Fruit fly (Drosophila melanogaster) whole organism, embryonic: Measurements from ENCODE around the gene CG46458.
A peak's percentile ranks its signal among the peaks of the same experiment; 100 is the strongest.

Source experiments
- Blimp-1 ChIP-seq: fragments of 200-800 bp; sonication (Bioruptor generic); optimal IDR thresholded peaks from 3 replicates; lab custom pipeline; 2018; ENCODE audit warnings: missing biosample characterization, missing genetic modification characterization, mild to moderate bottlenecking, moderate library complexity, missing genetic modification reagents
- C15 ChIP-seq: fragments of 200-800 bp; sonication (Bioruptor generic); IDR thresholded peaks from 3 replicates; pipeline ENCODE4 v1.3.6; 2022; ENCODE audit warnings: missing biosample characterization, missing genetic modification characterization
- CG17328 ChIP-seq: fragments of 200-800 bp; sonication (Bioruptor generic); IDR thresholded peaks from 2 replicates; pipeline ENCODE4 v1.3.6; 2022; ENCODE audit warnings: missing biosample characterization, missing genetic modification characterization
- CG17359 ChIP-seq: fragments of 200-800 bp; sonication (Bioruptor generic); optimal IDR thresholded peaks from 3 replicates; lab custom pipeline; 2018; ENCODE audit warnings: missing biosample characterization, mild to moderate bottlenecking, missing genetic modification characterization, moderate library complexity
- CG1832 ChIP-seq: fragments of 200-800 bp; sonication (Bioruptor generic); optimal IDR thresholded peaks from 2 replicates; lab custom pipeline; 2017; ENCODE audit warnings: missing biosample characterization, mild to moderate bottlenecking, missing genetic modification characterization, inconsistent platforms
- CG18764 ChIP-seq: fragments of 200-800 bp; sonication (Bioruptor generic); optimal IDR thresholded peaks from 3 replicates; lab custom pipeline; 2016; ENCODE audit warnings: missing biosample characterization, missing genetic modification characterization
- CG3065 ChIP-seq: fragments of 200-800 bp; sonication (Bioruptor generic); optimal IDR thresholded peaks from 2 replicates; lab custom pipeline; 2016; ENCODE audit warnings: missing biosample characterization, missing genetic modification characterization
- CG34224 ChIP-seq: fragments of 200-800 bp; sonication (Bioruptor generic); IDR thresholded peaks from 3 replicates; pipeline ENCODE4 v1.3.6; 2022; ENCODE audit warnings: missing biosample characterization, missing genetic modification characterization; ENCODE audit not compliant: partially characterized antibody
- CG3726 ChIP-seq: fragments of 200-800 bp; sonication (Bioruptor generic); IDR thresholded peaks from 3 replicates; pipeline ENCODE4, ENCODE4 v1.3.6; 2022; ENCODE audit warnings: missing biosample characterization, missing genetic modification characterization
- CG4404 ChIP-seq: fragments of 200-800 bp; sonication (Bioruptor generic); IDR thresholded peaks from 2 replicates; pipeline ENCODE4 v1.3.6; 2022; ENCODE audit warnings: missing biosample characterization, missing genetic modification characterization
- CG5245 ChIP-seq: fragments of 200-800 bp; sonication (Bioruptor generic); optimal IDR thresholded peaks from 3 replicates; lab custom pipeline; 2016; ENCODE audit warnings: missing biosample characterization, missing genetic modification characterization
- CG7786 ChIP-seq: fragments of 200-800 bp; sonication (Bioruptor generic); optimal IDR thresholded peaks from 2 replicates; lab custom pipeline; 2016; ENCODE audit warnings: missing biosample characterization, missing genetic modification characterization
- CG8765 ChIP-seq: fragments of 200-800 bp; sonication (Bioruptor generic); IDR thresholded peaks from 2 replicates; pipeline ENCODE4 v1.3.6; 2022; ENCODE audit warnings: missing biosample characterization, missing genetic modification characterization
- Camta ChIP-seq: fragments of 200-800 bp; sonication (Bioruptor generic); optimal IDR thresholded peaks from 2 replicates; lab custom pipeline; 2016; ENCODE audit warnings: missing biosample characterization, missing genetic modification characterization
- CrebB ChIP-seq: fragments of 200-800 bp; sonication (Bioruptor generic); optimal IDR thresholded peaks from 3 replicates; lab custom pipeline; 2018; ENCODE audit warnings: missing biosample characterization, mild to moderate bottlenecking, missing genetic modification characterization
- Hey ChIP-seq: fragments of 200-800 bp; sonication (Bioruptor generic); optimal IDR thresholded peaks from 3 replicates; lab custom pipeline; 2018; ENCODE audit warnings: missing biosample characterization, mild to moderate bottlenecking, missing genetic modification characterization
- Jarid2 ChIP-seq: fragments of 200-800 bp; sonication (Bioruptor generic); optimal IDR thresholded peaks from 3 replicates; lab custom pipeline; 2017; ENCODE audit warnings: mild to moderate bottlenecking, missing biosample characterization, missing genetic modification reagents, missing genetic modification characterization
- Mes4 ChIP-seq: fragments of 200-800 bp; sonication (Bioruptor generic); optimal IDR thresholded peaks from 2 replicates; lab custom pipeline; 2016; ENCODE audit warnings: missing biosample characterization, missing genetic modification characterization
- Nf-YB ChIP-seq: fragments of 200-800 bp; sonication (Bioruptor generic); optimal IDR thresholded peaks from 3 replicates; lab custom pipeline; 2019; ENCODE audit warnings: missing biosample characterization, mild to moderate bottlenecking, missing genetic modification characterization, moderate library complexity
- Nf-YC ChIP-seq: fragments of 200-800 bp; optimal IDR thresholded peaks from 3 replicates; lab custom pipeline; 2019; ENCODE audit warnings: missing biosample characterization, mild to moderate bottlenecking, missing genetic modification characterization, moderate library complexity
- Pdp1 ChIP-seq, 2 experiments: fragments of 200-800 bp; sonication (Bioruptor generic); optimal IDR thresholded peaks; 3 replicates each; lab custom pipeline; 2016; ENCODE audit warnings: missing biosample characterization in 2 of 2, missing genetic modification characterization in 2 of 2, mild to moderate bottlenecking in 1 of 2, moderate library complexity in 1 of 2
- Trl ChIP-seq, 3 experiments: fragments of >200 bp in 2 of 3; fragments of 200-800 bp in 1 of 3; sonication (Bioruptor generic) in 1 of 3; optimal IDR thresholded peaks; 2 replicates in 1 of 3; 3 replicates in 2 of 3; lab custom pipeline; 2016 to 2017; ENCODE audit warnings: missing biosample characterization in 1 of 3, missing genetic modification characterization in 1 of 3
- abd-A ChIP-seq: fragments of 200-800 bp; sonication (Bioruptor generic); optimal IDR thresholded peaks from 3 replicates; lab custom pipeline; 2019; ENCODE audit warnings: missing biosample characterization, mild to moderate bottlenecking, missing genetic modification characterization, moderate library complexity
- ac ChIP-seq: fragments of 200-800 bp; sonication (Bioruptor generic); optimal IDR thresholded peaks from 3 replicates; lab custom pipeline; 2017; ENCODE audit warnings: missing biosample characterization, mild to moderate bottlenecking, missing genetic modification characterization
- btn ChIP-seq: fragments of 200-800 bp; sonication (Bioruptor generic); optimal IDR thresholded peaks from 2 replicates; lab custom pipeline; 2016; ENCODE audit warnings: missing biosample characterization, missing genetic modification characterization
- cg ChIP-seq: fragments of 200-800 bp; sonication (Bioruptor generic); optimal IDR thresholded peaks from 3 replicates; lab custom pipeline; 2019; ENCODE audit warnings: missing biosample characterization, mild to moderate bottlenecking, missing genetic modification characterization, moderate library complexity
- eve ChIP-seq, 2 experiments: fragments of >200 bp; optimal IDR thresholded peaks; 2 replicates each; lab custom pipeline; 2017; ENCODE audit warnings: missing biosample characterization in 2 of 2, missing genetic modification characterization in 2 of 2
- ewg ChIP-seq: fragments of 200-800 bp; sonication (Bioruptor generic); optimal IDR thresholded peaks from 3 replicates; lab custom pipeline; 2017; ENCODE audit warnings: mild to moderate bottlenecking, missing biosample characterization, missing genetic modification reagents, missing genetic modification characterization
- grn ChIP-seq: fragments of 200-800 bp; sonication (Bioruptor generic); optimal IDR thresholded peaks from 3 replicates; lab custom pipeline; 2017; ENCODE audit warnings: missing biosample characterization, missing genetic modification characterization
- gsb-n ChIP-seq: fragments of 200-800 bp; sonication (Bioruptor generic); optimal IDR thresholded peaks from 3 replicates; lab custom pipeline; 2018; ENCODE audit warnings: missing biosample characterization, mild to moderate bottlenecking, missing genetic modification characterization
- inv ChIP-seq: fragments of 200-800 bp; sonication (Bioruptor generic); IDR thresholded peaks from 2 replicates; pipeline ENCODE4 v1.3.6; 2022; ENCODE audit warnings: missing biosample characterization, missing genetic modification characterization; ENCODE audit not compliant: partially characterized antibody
- kni ChIP-seq: fragments of 200-800 bp; sonication (Bioruptor generic); optimal IDR thresholded peaks from 3 replicates; lab custom pipeline; 2017; ENCODE audit warnings: mild to moderate bottlenecking, missing biosample characterization, missing genetic modification reagents, missing genetic modification characterization
- nerfin-1 ChIP-seq: fragments of 200-800 bp; sonication (Bioruptor generic); optimal IDR thresholded peaks from 3 replicates; lab custom pipeline; 2019; ENCODE audit warnings: missing biosample characterization, mild to moderate bottlenecking, missing genetic modification characterization, moderate library complexity
- oc ChIP-seq: fragments of 200-800 bp; sonication (Bioruptor generic); optimal IDR thresholded peaks from 2 replicates; lab custom pipeline; 2018; ENCODE audit warnings: missing biosample characterization, mild to moderate bottlenecking, missing genetic modification characterization, moderate library complexity
- pb ChIP-seq: fragments of 200-800 bp; sonication (Bioruptor generic); optimal IDR thresholded peaks from 3 replicates; lab custom pipeline; 2016; ENCODE audit warnings: missing biosample characterization, missing genetic modification characterization
- pnt ChIP-seq: fragments of 200-800 bp; sonication (Bioruptor generic); optimal IDR thresholded peaks from 3 replicates; lab custom pipeline; 2016; ENCODE audit warnings: missing biosample characterization, missing genetic modification characterization
- pros ChIP-seq: fragments of 200-800 bp; sonication (Bioruptor generic); optimal IDR thresholded peaks from 3 replicates; lab custom pipeline; 2019; ENCODE audit warnings: missing biosample characterization, mild to moderate bottlenecking, missing genetic modification characterization, moderate library complexity
- rib ChIP-seq: fragments of 200-800 bp; sonication (Bioruptor generic); IDR thresholded peaks from 2 replicates; pipeline ENCODE4 v1.3.6; 2022; ENCODE audit warnings: missing biosample characterization, missing genetic modification characterization
- run ChIP-seq: fragments of 200-800 bp; sonication (Bioruptor generic); optimal IDR thresholded peaks from 3 replicates; lab custom pipeline; 2018; ENCODE audit warnings: missing biosample characterization, mild to moderate bottlenecking, missing genetic modification characterization
- schlank ChIP-seq: fragments of 200-800 bp; sonication (Bioruptor generic); optimal IDR thresholded peaks from 2 replicates; lab custom pipeline; 2018; ENCODE audit warnings: missing biosample characterization, mild to moderate bottlenecking, missing genetic modification characterization
- sd ChIP-seq: fragments of 200-800 bp; sonication (Bioruptor generic); optimal IDR thresholded peaks from 3 replicates; lab custom pipeline; 2018; ENCODE audit warnings: missing biosample characterization, mild to moderate bottlenecking, missing genetic modification characterization, moderate library complexity
- slbo ChIP-seq: fragments of 200-800 bp; sonication (Bioruptor generic); IDR thresholded peaks from 2 replicates; pipeline ENCODE4 v1.3.6; 2022; ENCODE audit warnings: missing biosample characterization, missing genetic modification characterization
- sqz ChIP-seq: fragments of 200-800 bp; sonication (Bioruptor generic); optimal IDR thresholded peaks from 3 replicates; lab custom pipeline; 2018; ENCODE audit warnings: missing biosample characterization, mild to moderate bottlenecking, missing genetic modification characterization
- tap ChIP-seq: fragments of 200-800 bp; optimal IDR thresholded peaks from 3 replicates; lab custom pipeline; 2019; ENCODE audit warnings: missing biosample characterization, mild to moderate bottlenecking, missing genetic modification characterization, moderate library complexity
- vnd ChIP-seq: fragments of 200-800 bp; sonication (Bioruptor generic); IDR thresholded peaks from 3 replicates; pipeline ENCODE4 v1.3.6; 2022; ENCODE audit warnings: missing biosample characterization, missing genetic modification characterization; ENCODE audit not compliant: partially characterized antibody

Gene CG46458

DNA sequence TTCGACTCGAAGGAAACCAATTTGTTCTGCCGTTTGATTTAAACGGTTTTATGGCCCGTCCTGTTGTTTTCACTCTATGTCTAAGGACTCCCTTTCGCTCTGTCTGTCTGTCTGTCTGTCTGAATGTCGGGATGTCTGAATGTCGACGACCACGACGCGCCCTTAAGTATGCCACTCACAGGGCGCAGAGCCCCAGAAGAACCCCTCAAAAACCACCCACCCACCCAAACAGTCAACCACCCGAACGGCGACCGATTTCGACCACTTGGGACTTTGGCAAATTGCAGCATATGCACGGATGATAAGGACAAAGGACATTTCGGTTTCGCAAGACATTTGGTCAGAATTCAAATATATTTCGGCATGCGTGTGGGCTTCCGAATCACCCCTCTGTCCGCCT lies 32.7 kb upstream of the CG46458 start:
- TF ChIP-seq nerfin-1 (tag; lab: Kevin White, UChicago) (peak; percentile 11), tap (tag; lab: Kevin White, UChicago) (peak; percentile 6), C15 (GFP tag; lab: Robert Waterston, UW) (no peak), CG3065 (no peak), CG18764 (GFP tag; lab: Kevin White, UChicago) (no peak), abd-A (tag; lab: Kevin White, UChicago) (peak; percentile 79), pros (GFP tag; lab: Kevin White, UChicago) (peak; percentile 70)

DNA sequence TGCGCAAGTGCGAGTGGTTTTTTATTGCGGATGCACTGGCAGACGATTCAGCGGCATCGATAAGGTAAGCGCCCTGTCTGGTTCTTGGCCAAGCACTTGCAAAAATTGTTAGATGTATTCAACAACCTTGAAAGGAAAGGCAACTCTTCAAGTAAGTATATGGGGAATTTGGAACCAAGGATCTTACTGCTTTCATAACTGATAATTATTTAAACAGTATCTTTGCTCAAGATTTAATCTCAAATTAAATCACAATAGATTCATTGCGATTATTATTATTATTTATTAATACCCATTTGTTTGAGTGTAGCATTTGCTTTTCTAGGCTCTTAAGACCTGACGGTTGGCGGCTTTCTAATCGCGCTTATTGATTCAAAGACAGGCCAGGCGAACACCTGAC lies 31.2 kb upstream of the CG46458 start:
- TF ChIP-seq Mes4 (GFP tag; lab: Kevin White, UChicago) (no peak), Blimp-1 (GFP tag; lab: Kevin White, UChicago) (no peak), schlank (no peak), CG7786 (GFP tag; lab: Kevin White, UChicago) (no peak), slbo (GFP tag; lab: Robert Waterston, UW) (no peak), ewg (GFP tag; lab: Kevin White, UChicago) (no peak), Camta (GFP tag; lab: Kevin White, UChicago) (no peak)

DNA sequence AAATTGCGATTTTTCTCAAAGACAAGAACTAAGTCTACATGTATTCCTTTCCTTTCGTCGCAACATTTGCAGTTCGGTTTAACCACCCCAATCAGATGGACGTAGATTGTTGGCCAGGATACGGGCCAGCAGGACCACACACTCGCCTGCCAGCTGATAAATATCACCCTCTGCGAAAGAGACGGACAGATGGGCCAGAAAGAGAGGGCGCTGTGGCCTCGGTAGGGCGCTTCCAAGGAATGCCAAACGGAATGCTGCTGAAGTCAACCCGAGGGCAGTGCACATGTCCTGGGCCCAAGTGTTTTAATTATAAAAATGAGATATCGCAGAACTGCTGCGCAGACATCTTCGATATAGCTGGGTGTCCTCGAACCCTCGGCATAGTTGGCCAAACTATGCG lies 25.5 kb upstream of the CG46458 start:
- TF ChIP-seq Nf-YC (peak; percentile 25), vnd (GFP tag; lab: Robert Waterston, UW) (0 out of 3 replicates have a peak, but pooled peaks have one; percentile 9), pros (GFP tag; lab: Kevin White, UChicago) (peak; percentile 47), eve (GFP tag; optimal IDR thresholded peaks at IDR 0.05; lab: Kevin White, UChicago) (no peak), abd-A (tag; lab: Kevin White, UChicago) (peak; percentile 3), CG34224 (GFP tag; lab: Robert Waterston, UW) (no peak), CG1832 (GFP tag; lab: Kevin White, UChicago) (peak; percentile 62), run (tag; lab: Kevin White, UChicago) (no peak), CG3726 (GFP tag; lab: Robert Waterston, UW) (no peak), grn (peak; percentile 53), nerfin-1 (tag; lab: Kevin White, UChicago) (peak; percentile 51), CG8765 (GFP tag; lab: Robert Waterston, UW) (peak; percentile 32; the same call in 1 of the 2 replicates), sqz (no peak), Trl (optimal IDR thresholded peaks at IDR 0.05; lab: Kevin White, UChicago) (no peak), Trl (GFP tag; optimal IDR thresholded peaks at IDR 0.05; lab: Kevin White, UChicago) (no peak), sd (tag; lab: Kevin White, UChicago) (peak; percentile 43), ac (GFP tag; lab: Kevin White, UChicago) (peak; percentile 28)

DNA sequence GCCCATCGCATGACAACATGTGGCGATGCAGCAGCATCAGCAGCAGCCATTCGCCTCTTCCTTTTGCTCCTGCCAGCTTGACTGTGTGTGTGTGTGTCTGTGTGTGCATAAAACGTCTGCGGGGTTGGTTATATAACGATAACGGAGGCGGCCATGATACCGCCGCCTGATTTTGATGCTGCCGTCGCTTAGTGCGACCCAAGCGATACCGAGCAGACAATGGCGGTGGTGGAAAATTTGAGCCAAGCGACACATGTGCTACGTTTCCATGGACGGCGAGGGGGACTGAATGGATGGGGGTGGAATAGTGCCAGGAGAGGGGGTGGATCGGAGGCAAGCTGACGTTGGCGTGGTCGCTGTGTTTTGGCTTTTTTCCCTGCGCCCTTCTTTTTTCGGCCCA lies 20.2 kb upstream of the CG46458 start:
- TF ChIP-seq Hey (tag; lab: Kevin White, UChicago): peak; percentile 49
- TF ChIP-seq pnt (GFP tag; lab: Kevin White, UChicago): no peak
- TF ChIP-seq rib (GFP tag; lab: Robert Waterston, UW): 0 out of 2 replicates have a peak, but pooled peaks have one; percentile 15
- TF ChIP-seq Pdp1 (GFP tag; optimal IDR thresholded peaks at IDR 0.05; lab: Kevin White, UChicago): peak in 1 of 2 experiments; percentile 91
- peak; percentile 46 for TF ChIP-seq gsb-n (tag; lab: Kevin White, UChicago)
- TF ChIP-seq btn (GFP tag; lab: Kevin White, UChicago): no peak
- TF ChIP-seq ewg (GFP tag; lab: Kevin White, UChicago): peak; percentile 2
- TF ChIP-seq CG17328 (GFP tag; lab: Robert Waterston, UW): no peak
- TF ChIP-seq oc (tag; lab: Kevin White, UChicago): peak; percentile 32
- no peak for TF ChIP-seq inv
- TF ChIP-seq pb (GFP tag; lab: Kevin White, UChicago): no peak
- peak; percentile 86 for TF ChIP-seq Nf-YB (GFP tag; lab: Kevin White, UChicago)
- TF ChIP-seq CG17359: no peak
- TF ChIP-seq Jarid2 (GFP tag; lab: Kevin White, UChicago): no peak
- peak; percentile 85 for TF ChIP-seq kni (GFP tag; lab: Kevin White, UChicago)
- no peak for TF ChIP-seq CG5245 (GFP tag; lab: Kevin White, UChicago)
- peak; percentile 70 for TF ChIP-seq cg (GFP tag; lab: Kevin White, UChicago)
- TF ChIP-seq CrebB (tag; lab: Kevin White, UChicago): no peak
- TF ChIP-seq CG4404 (GFP tag; lab: Robert Waterston, UW): peak; percentile 21; the same call in 1 of the 2 replicates
